Fruit fly (Drosophila melanogaster): Measurements from ENCODE around the gene slmb.

The slmb gene

dm6 chr3R:21107907-21108591, 19.2 kb downstream of the slmb start, which contains the start of the genes Sec15 and rtet:
TSS of gene Sec15 (minus strand) at chr3R:21107972.
TSS of gene rtet (plus strand) at chr3R:21108446.
- TF ChIP-seq Pif1B (GFP tag; optimal IDR thresholded peaks at IDR 0.05) (no peak), gl (tag; optimal IDR thresholded peaks at IDR 0.05) (no peak), Pif1A (GFP tag; optimal IDR thresholded peaks at IDR 0.05) (no peak), CG4496 (GFP tag; IDR thresholded peaks at IDR 0.05) (peak; percentile 63; the same call in 1 of the 3 replicates), CG17806 (tag; optimal IDR thresholded peaks at IDR 0.05) (peak; percentile 6), CG14655 (GFP tag; optimal IDR thresholded peaks at IDR 0.05) (no peak), CG9948 (tag; optimal IDR thresholded peaks at IDR 0.05) (peak; percentile 30), D1 (tag; optimal IDR thresholded peaks at IDR 0.05) (no peak), rn (GFP tag; IDR thresholded peaks at IDR 0.05) (no peak), CG8301 (tag; optimal IDR thresholded peaks at IDR 0.05) (no peak), fd96Ca (GFP tag; IDR thresholded peaks at IDR 0.05) (peak; percentile 66), Snoo (tag; optimal IDR thresholded peaks at IDR 0.05) (no peak), Ets98B (GFP tag; IDR thresholded peaks at IDR 0.05) (peak; percentile 58), CG12605 (GFP tag; IDR thresholded peaks at IDR 0.05) (peak; percentile 27; the same call in 1 of the 2 replicates), CG13204 (GFP tag; optimal IDR thresholded peaks at IDR 0.05) (no peak), CG32121 (GFP tag; IDR thresholded peaks at IDR 0.05) (peak; percentile 52), CG8159 (tag; optimal IDR thresholded peaks at IDR 0.05) (no peak), CG15710 (tag; optimal IDR thresholded peaks at IDR 0.05) (peak; percentile 47), CG34367 (tag; optimal IDR thresholded peaks at IDR 0.05) (peak; percentile 27), CG10348 (GFP tag; IDR thresholded peaks at IDR 0.05) (no peak), EcR (GFP tag; optimal IDR thresholded peaks at IDR 0.05) (no peak)

- TF ChIP-seq CG15710 (tag; optimal IDR thresholded peaks at IDR 0.05), result no peak
- TF ChIP-seq CG17806 (tag; optimal IDR thresholded peaks at IDR 0.05), result no peak
- no peak for TF ChIP-seq CG14655 (GFP tag; optimal IDR thresholded peaks at IDR 0.05)
- no peak for TF ChIP-seq EcR (GFP tag; optimal IDR thresholded peaks at IDR 0.05)
- TF ChIP-seq CG12605 (GFP tag; IDR thresholded peaks at IDR 0.05), result no peak
- TF ChIP-seq Pif1B (GFP tag; optimal IDR thresholded peaks at IDR 0.05), result no peak
- TF ChIP-seq CG9948 (tag; optimal IDR thresholded peaks at IDR 0.05), result no peak
- TF ChIP-seq CG32121 (GFP tag; IDR thresholded peaks at IDR 0.05), result no peak
- no peak for TF ChIP-seq gl (tag; optimal IDR thresholded peaks at IDR 0.05)
Measured at dm6 chr3R:21102477-21102876, 24.8 kb downstream of the slmb start.

- peak; percentile 26 for TF ChIP-seq CG9948 (tag; optimal IDR thresholded peaks at IDR 0.05)
- no peak for TF ChIP-seq fd96Ca (GFP tag; IDR thresholded peaks at IDR 0.05)
- TF ChIP-seq CG4496 (GFP tag; IDR thresholded peaks at IDR 0.05), result 0 out of 3 replicates have a peak, but pooled peaks have one; percentile 12
- TF ChIP-seq CG8301 (tag; optimal IDR thresholded peaks at IDR 0.05), result no peak
- no peak for TF ChIP-seq gl (tag; optimal IDR thresholded peaks at IDR 0.05)
- no peak for TF ChIP-seq D1 (tag; optimal IDR thresholded peaks at IDR 0.05)
- TF ChIP-seq EcR (GFP tag; optimal IDR thresholded peaks at IDR 0.05), result no peak
- no peak for TF ChIP-seq CG10348 (GFP tag; IDR thresholded peaks at IDR 0.05)
- no peak for TF ChIP-seq Pif1A (GFP tag; optimal IDR thresholded peaks at IDR 0.05)
- no peak for TF ChIP-seq CG14655 (GFP tag; optimal IDR thresholded peaks at IDR 0.05)
- TF ChIP-seq CG32121 (GFP tag; IDR thresholded peaks at IDR 0.05), result no peak
- peak; percentile 43 for TF ChIP-seq CG15710 (tag; optimal IDR thresholded peaks at IDR 0.05)
- TF ChIP-seq Snoo (tag; optimal IDR thresholded peaks at IDR 0.05), result peak; percentile 21
- TF ChIP-seq Ets98B (GFP tag; IDR thresholded peaks at IDR 0.05), result no peak
- TF ChIP-seq rn (GFP tag; IDR thresholded peaks at IDR 0.05), result no peak
- no peak for TF ChIP-seq CG17806 (tag; optimal IDR thresholded peaks at IDR 0.05)
- peak; percentile 31 for TF ChIP-seq CG34367 (tag; optimal IDR thresholded peaks at IDR 0.05)
- TF ChIP-seq Pif1B (GFP tag; optimal IDR thresholded peaks at IDR 0.05), result no peak
- no peak for TF ChIP-seq CG12605 (GFP tag; IDR thresholded peaks at IDR 0.05)
Measured at dm6 chr3R:21101453-21102214, 25.7 kb downstream of the slmb start, which contains the start of the genes CG7044 and Tbc1d22. TSS of gene CG7044 (minus strand) at chr3R:21101718. TSS of gene Tbc1d22 (plus strand) at chr3R:21102199.

- TF ChIP-seq fd96Ca (GFP tag; IDR thresholded peaks at IDR 0.05) (peak; percentile 95), CG8159 (tag; optimal IDR thresholded peaks at IDR 0.05) (peak; percentile 75), Snoo (tag; optimal IDR thresholded peaks at IDR 0.05) (peak; percentile 70), CG13204 (GFP tag; optimal IDR thresholded peaks at IDR 0.05) (no peak), CG4496 (GFP tag; IDR thresholded peaks at IDR 0.05) (peak; percentile 83; the same call in 2 of the 3 replicates), CG34367 (tag; optimal IDR thresholded peaks at IDR 0.05) (peak; percentile 64), Pif1A (GFP tag; optimal IDR thresholded peaks at IDR 0.05) (no peak), D1 (tag; optimal IDR thresholded peaks at IDR 0.05) (no peak), Ets98B (GFP tag; IDR thresholded peaks at IDR 0.05) (peak; percentile 90), CG9948 (tag; optimal IDR thresholded peaks at IDR 0.05) (peak; percentile 63), rn (GFP tag; IDR thresholded peaks at IDR 0.05) (peak; percentile 80), Pif1B (GFP tag; optimal IDR thresholded peaks at IDR 0.05) (no peak), CG8301 (tag; optimal IDR thresholded peaks at IDR 0.05) (no peak), gl (tag; optimal IDR thresholded peaks at IDR 0.05) (peak; percentile 47), CG12605 (GFP tag; IDR thresholded peaks at IDR 0.05) (peak; percentile 60), CG17806 (tag; optimal IDR thresholded peaks at IDR 0.05) (peak; percentile 69), EcR (GFP tag; optimal IDR thresholded peaks at IDR 0.05) (peak; percentile 10), CG32121 (GFP tag; IDR thresholded peaks at IDR 0.05) (peak; percentile 88), CG10348 (GFP tag; IDR thresholded peaks at IDR 0.05) (peak; percentile 87), CG14655 (GFP tag; optimal IDR thresholded peaks at IDR 0.05) (no peak), CG15710 (tag; optimal IDR thresholded peaks at IDR 0.05) (peak; percentile 76)
Measured at dm6 chr3R:21097631-21098117, 29.6 kb downstream of the slmb start, which contains the start of gene RhoGAP93B. TSS of gene RhoGAP93B (minus strand) at chr3R:21097827.

All from whole organism, pupa.